Worm (Caenorhabditis elegans) whole organism, late embryonic: ENCODE data around the gene inx-9.

ENCODE experiments used
- T23F11.4 ChIP-seq: fragments of 200-800 bp; sonication (Bioruptor generic); optimal IDR thresholded peaks from 2 replicates; lab custom pipeline; 2018; ENCODE audit warnings: mild to moderate bottlenecking, missing genetic modification characterization, missing compliant biosample characterization
- ama-1 ChIP-seq: fragments of 150-350 bp; optimal IDR thresholded peaks from 2 replicates; lab custom pipeline; 2014
- ets-4 ChIP-seq: sonication (generic microtip); optimal IDR thresholded peaks from 2 replicates; lab custom pipeline; 2016; ENCODE audit warnings: missing genetic modification characterization, missing compliant biosample characterization
- gmeb-2 ChIP-seq: sonication (generic microtip); optimal IDR thresholded peaks from 2 replicates; lab custom pipeline; 2016; ENCODE audit warnings: missing genetic modification characterization, inconsistent platforms, missing compliant biosample characterization
- hlh-30 ChIP-seq: sonication (generic microtip); optimal IDR thresholded peaks from 2 replicates; lab custom pipeline; 2017; ENCODE audit warnings: antibody characterized with exemption, missing genetic modification characterization, missing compliant biosample characterization; ENCODE audit not compliant: insufficient read depth
- pha-4 ChIP-seq: fragments of 150-350 bp; optimal IDR thresholded peaks from 2 replicates; lab custom pipeline; 2018; ENCODE audit warnings: missing biosample characterization, missing genetic modification reagents, missing genetic modification characterization
- sox-4 ChIP-seq: sonication (generic microtip); optimal IDR thresholded peaks from 2 replicates; lab custom pipeline; 2017; ENCODE audit warnings: mild to moderate bottlenecking, missing genetic modification characterization, inconsistent platforms, missing compliant biosample characterization
- unc-86 ChIP-seq: sonication (generic microtip); optimal IDR thresholded peaks from 2 replicates; lab custom pipeline; 2016; ENCODE audit warnings: missing genetic modification characterization, missing compliant biosample characterization

- TF ChIP-seq ama-1 (lab: Kevin White, UChicago) (no peak), sox-4 (tag; lab: Kevin White, UChicago) (no peak), ets-4 (tag; lab: Kevin White, UChicago) (no peak), hlh-30 (tag; lab: Kevin White, UChicago) (no peak), unc-86 (no peak), T23F11.4 (GFP tag; lab: Kevin White, UChicago) (no peak), gmeb-2 (no peak), pha-4 (no peak)
Measured at ce11 chrIV:11673543-11673942, 2.6 kb upstream of the inx-9 start, which contains the start of gene inx-8.
